Worm (Caenorhabditis elegans): ENCODE results near the gene Y116A8C.468.
A peak's percentile ranks its signal among the peaks of the same experiment; 100 is the strongest.

Y116A8C.468 gene

DNA sequence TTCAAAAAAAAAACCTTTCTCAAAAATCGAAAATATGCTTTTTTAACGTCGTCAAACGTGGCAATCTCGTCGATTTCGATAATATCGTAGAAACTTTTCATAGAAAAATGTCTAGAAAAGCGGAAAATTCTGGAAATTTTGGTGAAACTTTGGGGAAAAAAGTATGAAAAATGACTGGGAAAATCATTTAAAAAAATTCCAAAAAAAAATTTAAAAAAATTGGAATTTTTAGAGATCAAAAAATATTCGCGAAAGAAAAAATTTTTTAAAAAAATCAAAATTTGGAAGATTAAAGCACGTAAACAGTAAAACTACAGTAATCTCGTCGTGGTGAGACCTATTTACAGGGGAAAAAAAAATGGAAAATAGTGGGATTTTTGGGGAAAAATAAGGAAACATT, 20.8 kb downstream of the Y116A8C.468 start, which contains the start of gene Y116A8C.10:
Y116A8C.10 (minus strand) TSS at position 101 of the 400 bp plus-strand sequence.
- no peak for TF ChIP-seq W03F9.2 (tag; optimal IDR thresholded peaks at IDR 0.05)
- TF ChIP-seq him-1 (tag; optimal IDR thresholded peaks at IDR 0.05), result no peak
- TF ChIP-seq dao-5 (tag; optimal IDR thresholded peaks at IDR 0.05), result no peak

DNA sequence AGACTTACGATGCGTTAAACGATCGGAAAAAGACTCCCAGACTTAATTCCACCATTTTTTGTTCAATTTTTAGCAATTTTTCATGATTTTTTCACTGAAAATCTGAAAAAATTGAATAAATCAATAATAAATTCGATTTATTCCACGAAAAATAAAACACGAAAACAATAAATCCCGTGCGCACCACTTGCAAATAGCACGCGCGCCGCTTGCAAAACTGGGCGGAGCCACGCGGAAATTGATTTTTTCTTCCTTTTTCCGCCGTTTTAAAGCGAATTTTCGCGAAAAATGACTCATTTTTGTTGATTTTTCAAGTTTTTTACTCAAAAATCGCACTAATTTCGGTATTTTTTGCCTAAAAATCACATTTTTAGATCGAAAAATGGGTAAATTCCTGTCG, 28.6 kb downstream of the Y116A8C.468 start, which contains the start of the genes Y116A8C.9 and arf-6:
Y116A8C.9 (minus strand) TSS at position 55 of the 400 bp plus-strand sequence.
arf-6 (plus strand) TSS at position 375 of the 400 bp plus-strand sequence.
- TF ChIP-seq him-1 (tag; optimal IDR thresholded peaks at IDR 0.05) (peak; percentile 3), W03F9.2 (tag; optimal IDR thresholded peaks at IDR 0.05) (peak; percentile 59), dao-5 (tag; optimal IDR thresholded peaks at IDR 0.05) (no peak)

DNA sequence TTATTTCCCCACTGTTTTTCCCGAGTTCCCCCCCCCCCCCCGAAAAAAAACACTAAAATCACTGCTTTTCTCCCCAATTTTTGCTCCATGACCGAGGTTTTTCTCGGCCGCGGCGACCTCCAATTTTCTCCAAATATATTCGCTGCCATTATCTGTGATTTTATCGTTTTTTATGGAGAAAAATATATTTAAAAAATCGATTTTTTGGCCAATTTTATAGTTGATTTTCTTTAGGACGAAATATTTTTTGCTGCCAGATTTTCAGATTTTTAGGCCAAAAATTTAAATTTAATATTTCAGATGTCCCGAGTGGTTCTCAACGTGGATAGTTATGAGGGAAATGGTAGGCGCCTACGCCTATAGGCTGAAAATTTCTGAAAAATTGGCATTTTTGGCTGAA, 31.6 kb downstream of the Y116A8C.468 start, which contains the start of gene rad-54.B:
rad-54.B (plus strand) TSS at position 301 of the 400 bp plus-strand sequence.
- TF ChIP-seq W03F9.2 (tag; optimal IDR thresholded peaks at IDR 0.05) (no peak), him-1 (tag; optimal IDR thresholded peaks at IDR 0.05) (no peak), dao-5 (tag; optimal IDR thresholded peaks at IDR 0.05) (no peak)

DNA sequence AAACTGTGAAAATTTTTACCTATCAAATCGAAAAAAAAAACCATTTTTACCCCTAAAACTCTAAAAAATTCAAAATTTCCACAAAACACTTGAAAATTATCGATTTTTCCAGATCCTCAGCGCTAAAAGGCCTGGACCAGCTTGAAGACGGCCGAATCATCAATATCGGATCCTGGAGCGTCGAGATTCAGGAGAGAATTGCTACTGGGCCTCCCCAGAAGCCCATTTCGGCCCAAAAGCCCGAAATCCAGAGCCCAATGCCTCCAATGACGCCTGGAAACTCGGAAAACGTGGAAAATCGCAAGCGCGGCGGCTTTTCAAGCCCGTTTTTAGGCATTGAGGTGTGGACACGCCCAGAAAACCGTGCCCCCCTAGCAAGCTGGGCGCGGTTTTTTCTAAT, 34.2 kb downstream of the Y116A8C.468 start:
- no peak for TF ChIP-seq W03F9.2 (tag; optimal IDR thresholded peaks at IDR 0.05)
- TF ChIP-seq dao-5 (tag; optimal IDR thresholded peaks at IDR 0.05), result no peak
- no peak for TF ChIP-seq him-1 (tag; optimal IDR thresholded peaks at IDR 0.05)

DNA sequence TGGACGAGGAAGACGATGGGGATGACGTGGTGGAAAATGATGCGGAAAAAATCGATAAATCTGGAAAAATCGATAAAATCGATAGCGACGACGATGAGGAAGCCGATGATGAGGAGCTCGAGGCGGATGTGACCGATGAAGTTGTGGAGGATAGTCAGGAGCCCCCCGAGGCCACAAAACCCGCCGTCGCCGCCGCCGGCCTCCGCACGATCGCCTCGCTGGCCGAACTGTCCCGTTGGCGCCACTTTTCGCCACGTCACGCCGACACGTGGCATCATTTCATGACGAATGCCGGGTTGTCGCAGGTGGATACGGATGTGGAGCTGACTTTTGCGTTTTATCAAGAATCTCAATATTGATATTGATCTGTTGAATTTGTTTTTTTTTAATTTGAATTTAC, 44.3 kb downstream of the Y116A8C.468 start:
- no peak for TF ChIP-seq him-1 (tag; optimal IDR thresholded peaks at IDR 0.05)
- no peak for TF ChIP-seq W03F9.2 (tag; optimal IDR thresholded peaks at IDR 0.05)
- TF ChIP-seq dao-5 (tag; optimal IDR thresholded peaks at IDR 0.05), result no peak

Measured in whole organism, L4/young adult.